Fruit fly (Drosophila melanogaster): Measurements from ENCODE around the gene Pgant6.

Gene Pgant6

DNA sequence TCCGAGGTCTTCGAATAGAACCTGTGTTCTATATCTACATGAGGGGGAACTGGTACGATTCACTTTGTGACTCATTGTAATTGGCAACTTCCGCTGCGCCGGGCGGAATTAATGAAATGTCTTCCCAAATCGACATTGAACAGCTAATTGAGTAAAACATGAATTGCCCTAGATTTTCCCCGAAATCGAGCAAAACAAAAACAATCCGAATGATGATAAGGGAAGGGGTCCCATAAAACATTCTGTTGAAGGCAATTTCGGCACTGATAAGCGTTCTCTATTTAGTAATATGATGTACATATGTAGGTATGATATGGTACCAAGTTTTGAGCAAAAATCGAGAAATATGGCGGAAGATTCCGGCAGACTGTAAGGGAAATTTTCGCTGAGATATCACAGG lies 27.7 kb downstream of the Pgant6 start:
- no peak for TF ChIP-seq CG17801 (GFP tag; optimal IDR thresholded peaks at IDR 0.05; ENCODE audit: partially characterized antibody)

DNA sequence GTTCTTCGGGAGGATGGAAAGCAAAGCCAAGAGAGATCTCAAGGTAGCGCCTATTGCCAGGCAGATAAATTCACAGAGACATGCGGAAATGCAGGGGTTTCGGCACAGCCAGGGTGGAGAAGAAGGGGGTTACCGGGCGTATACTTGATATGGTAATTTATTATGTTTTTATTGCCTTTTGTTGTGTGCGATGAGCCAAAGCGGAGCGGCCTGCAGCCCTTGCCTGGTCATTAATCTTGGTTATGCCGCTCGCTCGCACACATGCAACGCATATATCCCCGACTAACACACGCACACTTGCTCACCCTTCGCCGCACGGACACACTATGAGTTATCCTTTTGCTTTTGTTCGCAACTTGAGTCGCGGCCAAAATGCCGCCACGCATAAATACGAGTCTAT lies 34.6 kb downstream of the Pgant6 start:
- TF ChIP-seq CG17801 (GFP tag; optimal IDR thresholded peaks at IDR 0.05; ENCODE audit: partially characterized antibody) = no peak

DNA sequence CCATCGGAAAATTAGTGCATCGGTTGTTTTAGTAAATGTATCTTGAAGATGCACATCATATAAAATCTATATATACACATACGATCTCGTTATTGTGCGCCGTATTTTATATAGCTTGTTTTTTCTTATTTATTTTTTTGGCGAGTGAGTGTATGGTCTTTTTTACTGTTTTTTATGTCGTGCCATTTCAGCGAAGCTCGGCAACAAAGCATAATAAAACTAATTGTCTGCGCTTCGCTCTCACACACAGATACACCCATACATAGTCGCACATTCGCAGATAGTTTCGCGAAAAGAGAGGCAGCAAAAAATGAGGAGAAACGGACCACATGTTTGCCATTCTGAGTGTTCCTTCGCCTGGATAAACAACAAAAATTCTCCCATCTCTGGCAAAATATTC lies 35.8 kb downstream of the Pgant6 start:
- peak; percentile 83 for TF ChIP-seq CG17801 (GFP tag; optimal IDR thresholded peaks at IDR 0.05; ENCODE audit: partially characterized antibody)

DNA sequence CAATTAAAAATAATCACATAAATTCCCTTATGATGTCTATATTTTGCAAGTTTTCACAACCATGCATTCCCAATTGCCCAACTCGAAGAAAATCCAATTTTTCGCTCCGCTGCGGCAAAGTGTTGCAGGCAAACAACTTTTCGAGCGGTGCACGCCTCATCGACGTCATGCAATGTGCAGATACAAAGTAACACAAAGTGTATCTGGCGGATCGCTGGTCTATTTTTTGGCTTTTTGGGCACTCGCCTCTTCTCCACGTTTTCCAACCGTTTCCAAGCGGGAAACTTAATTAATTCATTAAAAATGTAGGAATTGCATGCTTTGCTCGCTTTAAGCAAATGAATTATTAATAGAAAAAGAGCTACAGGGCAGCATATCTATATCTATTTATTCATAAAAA lies 36.7 kb downstream of the Pgant6 start:
- no peak for TF ChIP-seq CG17801 (GFP tag; optimal IDR thresholded peaks at IDR 0.05; ENCODE audit: partially characterized antibody)

DNA sequence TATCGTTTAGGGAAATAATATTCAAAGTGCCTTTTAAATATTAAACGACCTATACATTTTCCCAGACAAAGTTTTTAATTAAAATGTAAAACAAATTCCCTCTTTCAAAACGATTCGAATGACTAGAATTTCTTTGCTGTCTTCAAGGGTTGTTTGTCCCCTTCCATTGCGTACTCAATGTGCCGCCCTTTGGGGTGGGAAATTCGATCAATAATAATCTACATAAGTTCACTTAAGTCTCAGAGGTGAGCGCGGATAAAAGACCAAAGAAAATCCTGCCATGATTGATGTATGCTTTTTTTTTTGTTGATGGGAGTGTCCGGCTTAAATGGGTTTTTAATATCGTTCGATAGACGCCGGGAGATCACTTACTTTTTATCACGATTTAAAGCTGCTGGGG lies 37.6 kb downstream of the Pgant6 start:
- no peak for TF ChIP-seq CG17801 (GFP tag; optimal IDR thresholded peaks at IDR 0.05; ENCODE audit: partially characterized antibody)

DNA sequence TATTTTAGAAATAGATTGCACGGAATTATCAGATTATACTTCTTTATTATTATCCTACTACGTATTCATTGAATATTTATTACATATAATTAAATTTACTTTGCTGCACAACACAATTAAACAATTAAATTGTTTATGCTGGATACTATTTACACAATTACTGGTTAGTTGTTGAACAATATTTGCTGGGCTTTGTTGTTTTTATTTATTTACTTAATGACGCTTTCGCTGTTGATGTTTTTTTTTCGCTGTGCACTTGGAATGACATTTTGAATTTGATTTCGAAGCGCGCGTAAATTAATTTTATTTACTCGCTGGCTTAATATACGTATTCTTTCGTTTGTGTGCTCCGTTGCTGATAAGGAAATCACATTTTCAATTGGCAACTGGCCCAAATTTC lies 38.2 kb downstream of the Pgant6 start:
- TF ChIP-seq CG17801 (GFP tag; optimal IDR thresholded peaks at IDR 0.05; ENCODE audit: partially characterized antibody) = no peak

DNA sequence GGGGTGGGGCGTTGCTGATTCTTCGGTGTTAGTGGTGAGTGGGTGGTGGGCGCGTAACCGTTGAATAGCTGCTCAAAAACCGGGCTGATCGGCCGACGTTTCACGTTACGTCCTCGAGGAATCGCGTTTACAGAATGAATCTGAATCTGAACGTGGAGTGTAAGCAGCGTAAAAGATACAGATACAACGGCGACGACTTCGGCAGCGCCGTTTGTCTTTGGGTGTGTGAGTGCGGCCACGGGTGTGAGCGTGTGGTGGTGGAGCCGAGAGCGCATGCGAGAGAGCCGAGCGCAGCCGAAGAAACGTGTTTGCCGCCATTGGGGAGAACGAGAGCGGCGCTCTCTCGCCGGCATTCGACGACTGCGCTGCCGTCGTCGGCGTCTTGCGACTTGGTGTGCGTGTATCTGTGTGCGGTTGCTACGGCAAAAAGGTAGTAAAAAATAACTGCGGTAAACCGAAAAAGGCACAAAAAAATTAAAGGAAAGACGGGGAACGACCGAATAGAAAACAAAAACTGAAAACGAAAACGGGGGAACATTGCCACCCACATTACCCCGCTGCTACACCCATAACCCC lies 39.0 kb downstream of the Pgant6 start:
- TF ChIP-seq CG17801 (GFP tag; optimal IDR thresholded peaks at IDR 0.05; ENCODE audit: partially characterized antibody) = peak; percentile 62

DNA sequence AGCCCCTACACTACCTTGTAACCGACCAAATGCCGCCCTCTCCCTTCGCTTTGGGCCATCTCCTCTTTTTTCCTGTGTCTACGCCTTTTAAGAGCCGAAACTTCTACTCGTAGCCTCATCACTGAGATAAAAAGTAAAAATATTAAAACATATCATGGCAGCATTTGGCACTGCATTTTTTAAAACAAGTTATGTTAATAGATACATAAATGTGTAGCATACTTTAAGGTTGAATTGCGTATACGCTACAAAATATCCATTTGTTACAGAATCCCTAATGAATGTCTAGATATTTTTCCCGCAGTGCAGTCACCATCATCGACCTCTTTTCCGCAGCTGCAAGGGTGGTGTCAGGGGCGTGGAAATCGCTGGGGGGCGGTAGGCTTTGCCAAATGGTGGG lies 40.9 kb downstream of the Pgant6 start:
- no peak for TF ChIP-seq CG17801 (GFP tag; optimal IDR thresholded peaks at IDR 0.05; ENCODE audit: partially characterized antibody)

DNA sequence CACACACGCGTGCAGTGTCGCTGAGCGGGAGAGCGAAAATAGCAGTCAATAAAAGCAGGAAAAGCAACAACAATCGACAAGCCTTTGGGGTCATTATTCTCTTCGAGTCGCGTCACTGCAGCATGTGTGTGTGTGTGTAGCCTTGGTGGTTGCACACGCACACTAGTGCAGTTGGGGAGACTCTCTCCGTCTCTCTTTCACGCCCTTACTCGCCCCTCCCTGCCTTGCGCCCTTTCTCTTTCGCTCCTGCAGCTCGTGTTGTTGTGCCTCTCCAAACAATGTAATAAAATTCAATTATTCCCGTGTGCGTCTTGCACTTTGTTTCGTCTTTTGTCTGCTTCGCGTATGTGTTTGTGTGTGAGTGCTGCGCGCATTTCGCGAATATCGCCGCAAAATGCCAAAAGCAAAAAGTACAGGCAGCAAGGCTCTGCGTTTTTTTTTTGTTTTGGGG lies 41.5 kb downstream of the Pgant6 start:
- TF ChIP-seq CG17801 (GFP tag; optimal IDR thresholded peaks at IDR 0.05; ENCODE audit: partially characterized antibody) = no peak

DNA sequence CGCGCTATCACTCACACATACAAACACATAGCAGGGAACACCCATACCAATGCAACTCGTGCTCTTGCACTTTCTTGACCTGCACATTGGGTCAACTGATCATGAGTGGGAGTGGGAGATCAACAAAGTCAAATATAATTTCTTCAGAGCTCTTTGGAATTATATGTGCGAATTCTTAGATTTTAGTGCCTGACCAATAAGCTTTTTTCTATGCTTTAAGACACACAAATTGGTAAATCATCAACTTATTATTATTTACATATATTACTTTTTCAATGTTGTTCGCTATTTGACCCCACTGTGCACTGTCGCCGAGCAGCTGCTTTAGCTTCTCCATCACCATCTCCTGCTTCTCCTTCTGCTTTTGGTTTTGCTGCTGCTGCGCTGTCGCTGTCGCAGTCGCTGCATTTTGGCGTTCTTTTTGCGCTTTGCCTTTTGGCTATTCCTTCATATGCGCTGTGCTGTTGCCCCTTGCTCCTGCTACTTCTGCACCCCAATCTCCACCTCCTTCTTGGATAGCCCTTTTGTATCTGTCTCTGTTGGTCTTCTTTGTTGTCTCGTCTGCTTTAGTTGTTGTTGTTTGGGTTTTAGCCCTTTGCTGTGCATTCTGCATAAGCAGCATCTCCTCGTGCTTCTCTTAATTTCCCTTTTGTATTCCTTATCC lies 42.1 kb downstream of the Pgant6 start:
- no peak for TF ChIP-seq CG17801 (GFP tag; optimal IDR thresholded peaks at IDR 0.05; ENCODE audit: partially characterized antibody)

DNA sequence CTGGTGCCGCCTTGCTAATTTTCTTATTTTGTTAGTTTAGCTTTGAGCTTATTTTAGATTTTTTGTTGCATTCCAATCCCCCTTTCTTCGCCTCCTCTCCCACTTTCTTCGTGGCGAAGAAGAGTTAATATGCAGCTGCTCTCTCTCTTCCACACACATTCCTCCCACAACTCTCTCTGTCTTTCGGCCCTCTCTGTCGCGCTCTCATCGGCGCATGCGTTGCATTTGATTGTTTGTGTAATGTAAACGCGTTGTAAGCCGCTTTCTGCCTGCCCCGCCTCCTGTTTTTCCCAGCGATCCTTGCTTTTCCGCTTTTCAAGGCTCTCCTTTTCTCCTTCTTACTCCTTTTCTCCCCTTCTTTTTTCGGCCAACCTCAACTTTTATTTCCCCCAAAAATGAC lies 42.7 kb downstream of the Pgant6 start:
- TF ChIP-seq CG17801 (GFP tag; optimal IDR thresholded peaks at IDR 0.05; ENCODE audit: partially characterized antibody) = no peak

DNA sequence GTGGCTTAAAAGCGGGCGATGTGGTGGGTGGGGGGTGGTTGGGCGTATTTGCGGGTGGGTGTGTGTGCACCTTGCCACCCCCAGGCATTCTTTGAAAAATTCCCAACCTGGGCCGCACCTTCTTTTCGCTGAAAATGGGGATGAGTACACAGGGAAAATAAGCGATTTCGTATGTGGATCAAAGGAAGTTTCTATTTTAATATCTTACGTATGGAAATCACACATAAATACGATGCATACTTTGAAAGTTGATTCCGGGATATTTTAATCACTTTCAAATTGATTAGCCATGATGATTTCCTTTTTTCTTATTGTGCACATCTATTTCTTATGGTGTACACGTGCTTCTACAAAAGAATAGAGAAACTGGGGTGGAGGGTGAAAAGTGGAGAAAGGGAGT lies 43.3 kb downstream of the Pgant6 start:
- no peak for TF ChIP-seq CG17801 (GFP tag; optimal IDR thresholded peaks at IDR 0.05; ENCODE audit: partially characterized antibody)

DNA sequence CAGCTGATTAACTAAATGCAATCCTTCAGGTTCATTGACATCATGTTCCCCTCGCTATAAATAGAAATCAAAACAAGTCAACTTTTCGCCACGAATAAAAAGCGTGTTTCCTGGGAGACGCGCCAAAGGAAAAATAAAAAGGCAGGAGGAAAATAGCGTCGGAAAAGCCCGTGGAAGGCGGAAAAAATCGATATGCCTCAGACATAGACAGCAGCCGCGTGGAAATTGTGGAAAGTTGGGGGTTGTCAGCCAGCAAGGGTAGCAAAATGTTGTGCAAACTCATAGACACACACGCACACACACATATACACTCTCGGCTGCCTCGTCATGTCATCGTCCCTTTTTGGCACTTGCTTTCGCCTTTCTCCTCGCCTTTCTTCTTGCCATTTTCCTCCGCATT lies 46.1 kb downstream of the Pgant6 start:
- no peak for TF ChIP-seq CG17801 (GFP tag; optimal IDR thresholded peaks at IDR 0.05; ENCODE audit: partially characterized antibody)

DNA sequence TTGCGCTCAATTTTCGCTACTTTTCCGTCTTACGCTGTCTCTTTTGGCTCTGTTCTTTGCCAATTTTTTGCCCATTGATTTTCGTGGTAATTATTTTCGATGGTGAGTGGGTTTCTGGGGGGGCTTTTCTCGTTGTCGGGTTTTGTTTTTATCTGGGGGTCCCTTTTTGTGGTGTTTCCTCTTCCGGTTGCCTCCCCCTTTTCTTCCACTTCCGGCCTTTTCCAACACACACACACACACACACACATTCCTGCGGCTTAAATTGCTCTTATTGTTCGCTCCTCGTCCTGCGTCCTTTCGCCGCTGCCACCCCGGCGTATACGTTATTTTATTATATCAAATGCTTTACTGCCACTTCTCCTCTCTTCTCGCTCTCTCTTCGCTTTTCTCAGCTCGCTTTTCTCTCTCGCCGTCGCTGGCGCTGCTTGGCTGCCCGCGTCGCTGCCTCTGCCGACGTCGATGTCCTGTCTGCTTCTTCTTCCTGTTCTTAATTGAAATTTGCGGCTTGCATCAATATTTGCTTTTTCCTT lies 46.6 kb downstream of the Pgant6 start:
- TF ChIP-seq CG17801 (GFP tag; optimal IDR thresholded peaks at IDR 0.05; ENCODE audit: partially characterized antibody) = no peak

DNA sequence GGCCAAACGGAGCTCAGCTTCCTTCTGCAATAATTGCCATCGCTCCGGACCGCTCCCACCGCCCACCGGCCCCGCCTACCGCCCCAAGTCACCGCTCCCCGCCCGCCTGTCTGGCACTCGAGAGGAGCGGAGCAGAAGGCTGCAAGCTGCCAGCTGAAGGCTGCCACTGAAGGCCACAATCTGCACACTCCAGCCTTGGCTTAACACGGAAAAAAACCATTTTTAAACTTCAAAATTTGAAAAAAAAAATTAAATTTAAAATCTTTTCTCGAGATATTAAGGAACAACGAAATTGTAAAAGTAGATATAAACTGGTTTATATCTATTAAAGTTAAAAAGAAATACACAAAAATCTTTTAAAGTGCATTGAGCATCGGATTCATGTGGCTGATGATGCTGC lies 47.9 kb downstream of the Pgant6 start:
- no peak for TF ChIP-seq CG17801 (GFP tag; optimal IDR thresholded peaks at IDR 0.05; ENCODE audit: partially characterized antibody)

DNA sequence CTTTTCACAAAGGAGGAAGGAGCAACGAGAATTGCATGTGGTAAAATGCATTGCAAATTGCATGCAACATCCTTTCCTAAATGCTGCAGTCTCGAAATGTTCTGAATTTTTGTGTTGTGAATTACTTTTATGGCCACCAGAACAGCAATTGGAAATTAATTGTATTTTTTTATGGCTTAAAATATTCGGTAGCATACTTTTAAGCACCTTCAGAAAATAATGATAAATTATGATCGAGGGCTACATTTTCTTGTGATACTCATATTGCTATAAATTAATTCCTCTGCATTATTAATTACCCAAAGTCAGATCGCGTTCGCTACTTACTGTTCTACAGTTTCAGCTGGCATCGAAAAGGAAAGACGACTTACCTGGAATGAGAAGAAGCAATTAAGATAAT lies 49.1 kb downstream of the Pgant6 start:
- no peak for TF ChIP-seq CG17801 (GFP tag; optimal IDR thresholded peaks at IDR 0.05; ENCODE audit: partially characterized antibody)

DNA sequence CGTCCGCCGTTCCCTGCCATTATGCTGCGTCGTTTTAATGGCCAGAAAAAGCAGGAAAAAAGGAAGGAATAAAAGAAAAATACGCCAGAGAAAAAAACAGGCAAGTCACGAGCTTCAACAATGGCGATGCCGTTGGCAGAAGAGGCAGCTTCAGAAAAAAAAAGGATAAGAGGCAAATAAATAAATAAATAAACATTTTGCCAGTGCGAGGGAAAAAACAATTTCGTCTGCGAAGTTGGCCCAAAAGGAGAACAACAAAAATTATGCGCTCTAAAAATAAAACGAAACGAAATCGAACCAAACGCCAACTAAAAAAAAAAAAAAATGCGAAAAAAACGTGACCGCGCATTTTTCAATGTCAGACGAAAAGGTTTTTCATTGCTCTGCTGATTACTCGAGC lies 49.7 kb downstream of the Pgant6 start:
- TF ChIP-seq CG17801 (GFP tag; optimal IDR thresholded peaks at IDR 0.05; ENCODE audit: partially characterized antibody) = no peak
